Fruit fly (Drosophila melanogaster) whole organism, embryonic: Measurements from ENCODE around the gene Grip84.

Experiments
- Adf1 ChIP-seq: fragments of 200-800 bp; sonication (Bioruptor generic); IDR thresholded peaks from 2 replicates; pipeline ENCODE4 v1.3.6; 2022; ENCODE audit warnings: missing biosample characterization, missing genetic modification characterization
- Asciz ChIP-seq: fragments of 200-800 bp; sonication (Bioruptor generic); optimal IDR thresholded peaks from 2 replicates; lab custom pipeline; 2017; ENCODE audit warnings: missing biosample characterization, mild to moderate bottlenecking, missing genetic modification characterization, missing genetic modification reagents
- CG10274 ChIP-seq: fragments of 200-800 bp; sonication (Bioruptor generic); optimal IDR thresholded peaks from 3 replicates; lab custom pipeline; 2017; ENCODE audit warnings: missing biosample characterization, mild to moderate bottlenecking, missing genetic modification characterization
- CG10462 ChIP-seq: fragments of 200-800 bp; sonication (Bioruptor generic); optimal IDR thresholded peaks from 2 replicates; lab custom pipeline; 2016; ENCODE audit warnings: missing biosample characterization, missing genetic modification characterization
- CG11696 ChIP-seq: fragments of 200-800 bp; sonication (Bioruptor generic); IDR thresholded peaks from 2 replicates; pipeline ENCODE4 v1.3.6; 2022; ENCODE audit warnings: missing biosample characterization, missing genetic modification characterization
- CG13424 ChIP-seq: fragments of 200-800 bp; sonication (Bioruptor generic); optimal IDR thresholded peaks from 2 replicates; lab custom pipeline; 2019; ENCODE audit warnings: missing biosample characterization, mild to moderate bottlenecking, missing genetic modification characterization, moderate library complexity
- CG13775 ChIP-seq: fragments of 200-800 bp; sonication (Bioruptor generic); optimal IDR thresholded peaks from 3 replicates; lab custom pipeline; 2017; ENCODE audit warnings: missing biosample characterization, mild to moderate bottlenecking, missing genetic modification characterization
- CG14014 ChIP-seq: fragments of 200-800 bp; sonication (Bioruptor generic); IDR thresholded peaks from 2 replicates; pipeline ENCODE4 v1.3.6; 2022; ENCODE audit warnings: missing biosample characterization, missing genetic modification characterization
- CG14710 ChIP-seq: fragments of 200-800 bp; sonication (Bioruptor generic); optimal IDR thresholded peaks from 3 replicates; lab custom pipeline; 2019; ENCODE audit warnings: missing biosample characterization, mild to moderate bottlenecking, missing genetic modification characterization, moderate library complexity
- CG15011 ChIP-seq: fragments of 200-800 bp; sonication (Bioruptor generic); optimal IDR thresholded peaks from 3 replicates; lab custom pipeline; 2018; ENCODE audit warnings: missing biosample characterization, mild to moderate bottlenecking, missing genetic modification characterization
- CG17328 ChIP-seq: fragments of 200-800 bp; sonication (Bioruptor generic); IDR thresholded peaks from 2 replicates; pipeline ENCODE4 v1.3.6; 2022; ENCODE audit warnings: missing biosample characterization, missing genetic modification characterization
- CG1792 ChIP-seq: fragments of 200-800 bp; sonication (Bioruptor generic); optimal IDR thresholded peaks from 2 replicates; lab custom pipeline; 2016; ENCODE audit warnings: missing biosample characterization, missing genetic modification characterization
- CG18476 ChIP-seq: fragments of 200-800 bp; sonication (Bioruptor generic); optimal IDR thresholded peaks from 2 replicates; lab custom pipeline; 2016; ENCODE audit warnings: missing biosample characterization, mild to moderate bottlenecking, missing genetic modification characterization
- CG2875 ChIP-seq: fragments of 200-800 bp; sonication (Bioruptor generic); optimal IDR thresholded peaks from 2 replicates; lab custom pipeline; 2017; ENCODE audit warnings: missing biosample characterization, mild to moderate bottlenecking, missing genetic modification characterization, missing genetic modification reagents
- CG32772 ChIP-seq: fragments of 200-800 bp; sonication (Bioruptor generic); IDR thresholded peaks from 2 replicates; pipeline ENCODE4 v1.3.6; 2022; ENCODE audit warnings: missing biosample characterization, missing genetic modification characterization
- CG34376 ChIP-seq: fragments of 200-800 bp; sonication (Bioruptor generic); optimal IDR thresholded peaks from 2 replicates; lab custom pipeline; 2018; ENCODE audit warnings: missing biosample characterization, mild to moderate bottlenecking, missing genetic modification characterization
- CG4404 ChIP-seq: fragments of 200-800 bp; sonication (Bioruptor generic); IDR thresholded peaks from 2 replicates; pipeline ENCODE4 v1.3.6; 2022; ENCODE audit warnings: missing biosample characterization, missing genetic modification characterization
- CG7357 ChIP-seq: fragments of 200-800 bp; sonication (Bioruptor generic); IDR thresholded peaks from 3 replicates; pipeline ENCODE4 v1.3.6; 2022; ENCODE audit warnings: missing biosample characterization, missing genetic modification characterization
- CG8359 ChIP-seq: fragments of 200-800 bp; sonication (Bioruptor generic); optimal IDR thresholded peaks from 2 replicates; lab custom pipeline; 2017; ENCODE audit warnings: missing biosample characterization, mild to moderate bottlenecking, missing genetic modification characterization, borderline replicate concordance
- D ChIP-seq, 2 experiments: fragments of 200-800 bp in 1 of 2; fragments of >200 bp in 1 of 2; sonication (Bioruptor generic) in 1 of 2; optimal IDR thresholded peaks; 2 replicates in 1 of 2; 3 replicates in 1 of 2; lab custom pipeline; 2017; ENCODE audit warnings: mild to moderate bottlenecking in 1 of 2, missing biosample characterization in 1 of 2, missing genetic modification characterization in 1 of 2, missing genetic modification reagents in 1 of 2
- E2f2 ChIP-seq: fragments of 200-800 bp; sonication (Bioruptor generic); IDR thresholded peaks from 2 replicates; pipeline ENCODE4 v1.3.6; 2022; ENCODE audit warnings: missing biosample characterization, missing genetic modification characterization
- HmgZ ChIP-seq: fragments of 200-800 bp; sonication (Bioruptor generic); optimal IDR thresholded peaks from 2 replicates; lab custom pipeline; 2018; ENCODE audit warnings: missing biosample characterization, mild to moderate bottlenecking, missing genetic modification characterization
- Hmx ChIP-seq: fragments of 200-800 bp; sonication (Bioruptor generic); optimal IDR thresholded peaks from 2 replicates; lab custom pipeline; 2016; ENCODE audit warnings: missing biosample characterization, missing genetic modification characterization
- Hr51 ChIP-seq, 2 experiments: fragments of 200-800 bp; sonication (Bioruptor generic); optimal IDR thresholded peaks; 2 replicates in 1 of 2; 3 replicates in 1 of 2; lab custom pipeline; 2016 to 2018; ENCODE audit warnings: missing biosample characterization in 2 of 2, missing genetic modification characterization in 2 of 2, mild to moderate bottlenecking in 1 of 2, moderate library complexity in 1 of 2
- MTF-1 ChIP-seq: fragments of 200-800 bp; sonication (Bioruptor generic); optimal IDR thresholded peaks from 2 replicates; lab custom pipeline; 2018; ENCODE audit warnings: missing biosample characterization, mild to moderate bottlenecking, missing genetic modification characterization, borderline replicate concordance
- Rfx ChIP-seq: fragments of 200-800 bp; sonication (Bioruptor generic); IDR thresholded peaks from 2 replicates; pipeline ENCODE4 v1.3.6; 2022; ENCODE audit warnings: missing biosample characterization, missing genetic modification characterization
- Rx ChIP-seq: fragments of 200-800 bp; sonication (Bioruptor generic); IDR thresholded peaks from 2 replicates; pipeline ENCODE4 v1.3.6; 2022; ENCODE audit warnings: missing biosample characterization, missing genetic modification characterization
- Six4 ChIP-seq: fragments of 200-800 bp; sonication (Bioruptor generic); optimal IDR thresholded peaks from 2 replicates; lab custom pipeline; 2016; ENCODE audit warnings: missing biosample characterization, missing genetic modification characterization
- Ssrp ChIP-seq: fragments of 200-800 bp; sonication (Bioruptor generic); optimal IDR thresholded peaks from 2 replicates; lab custom pipeline; 2018; ENCODE audit warnings: missing biosample characterization, mild to moderate bottlenecking, missing genetic modification characterization, moderate library complexity
- Stat92E ChIP-seq, 3 experiments: fragments of >200 bp in 2 of 3; fragments of 200-800 bp in 1 of 3; sonication (Bioruptor generic) in 1 of 3; optimal IDR thresholded peaks; 2 replicates each; lab custom pipeline; 2017 to 2019; ENCODE audit warnings: missing biosample characterization in 3 of 3, missing genetic modification characterization in 3 of 3, mild to moderate bottlenecking in 1 of 3, moderate library complexity in 1 of 3
- crp ChIP-seq, 2 experiments: fragments of 200-800 bp; sonication (Bioruptor generic); optimal IDR thresholded peaks; 2 replicates in 1 of 2; 3 replicates in 1 of 2; lab custom pipeline; 2017; ENCODE audit warnings: missing biosample characterization in 2 of 2, missing genetic modification characterization in 2 of 2, mild to moderate bottlenecking in 1 of 2, moderate library complexity in 1 of 2
- ems ChIP-seq: fragments of 200-800 bp; sonication (Bioruptor generic); optimal IDR thresholded peaks from 3 replicates; lab custom pipeline; 2016; ENCODE audit warnings: missing biosample characterization, missing genetic modification characterization
- fd96Cb ChIP-seq: fragments of 200-800 bp; sonication (Bioruptor generic); optimal IDR thresholded peaks from 2 replicates; lab custom pipeline; 2018; ENCODE audit warnings: missing biosample characterization, mild to moderate bottlenecking, missing genetic modification characterization, moderate library complexity
- gro ChIP-seq: fragments of 200-800 bp; sonication (Bioruptor generic); optimal IDR thresholded peaks from 2 replicates; lab custom pipeline; 2016; ENCODE audit warnings: missing biosample characterization, missing genetic modification characterization
- hb ChIP-seq: fragments of 200-800 bp; sonication (Bioruptor generic); IDR thresholded peaks from 3 replicates; pipeline ENCODE4 v1.3.6; 2022; ENCODE audit warnings: missing biosample characterization, missing genetic modification characterization; ENCODE audit not compliant: partially characterized antibody
- her ChIP-seq: fragments of 200-800 bp; sonication (Bioruptor generic); optimal IDR thresholded peaks from 2 replicates; lab custom pipeline; 2016; ENCODE audit warnings: missing biosample characterization, missing genetic modification characterization
- hth ChIP-seq: fragments of >200 bp; optimal IDR thresholded peaks from 2 replicates; lab custom pipeline; 2017; ENCODE audit warnings: inconsistent platforms
- kni ChIP-seq: fragments of 200-800 bp; sonication (Bioruptor generic); optimal IDR thresholded peaks from 3 replicates; lab custom pipeline; 2017; ENCODE audit warnings: mild to moderate bottlenecking, missing biosample characterization, missing genetic modification reagents, missing genetic modification characterization
- lov ChIP-seq, 2 experiments: fragments of 200-800 bp in 1 of 2; fragments of >200 bp in 1 of 2; sonication (Bioruptor generic) in 1 of 2; IDR thresholded peaks in 1 of 2; optimal IDR thresholded peaks in 1 of 2; 2 replicates in 1 of 2; 3 replicates in 1 of 2; pipeline versions ENCODE4 v1.3.6 to Lab custom; 2017 to 2022; ENCODE audit warnings: missing biosample characterization in 1 of 2, missing genetic modification characterization in 1 of 2
- maf-S ChIP-seq: fragments of 200-800 bp; sonication (Bioruptor generic); optimal IDR thresholded peaks from 2 replicates; lab custom pipeline; 2016; ENCODE audit warnings: missing biosample characterization, missing genetic modification characterization
- pzg ChIP-seq: fragments of 200-800 bp; sonication (Bioruptor generic); optimal IDR thresholded peaks from 3 replicates; lab custom pipeline; 2018; ENCODE audit warnings: missing biosample characterization, mild to moderate bottlenecking, missing genetic modification characterization, moderate library complexity
- sim ChIP-seq: fragments of 200-800 bp; sonication (Bioruptor generic); IDR thresholded peaks from 2 replicates; pipeline ENCODE4 v1.3.6; 2022; ENCODE audit warnings: missing biosample characterization, missing genetic modification characterization
- slp2 ChIP-seq: fragments of 200-800 bp; sonication (Bioruptor generic); optimal IDR thresholded peaks from 2 replicates; lab custom pipeline; 2016; ENCODE audit warnings: missing biosample characterization, missing genetic modification characterization
- tap ChIP-seq: fragments of 200-800 bp; optimal IDR thresholded peaks from 3 replicates; lab custom pipeline; 2019; ENCODE audit warnings: missing biosample characterization, mild to moderate bottlenecking, missing genetic modification characterization, moderate library complexity
- tio ChIP-seq: fragments of 200-800 bp; sonication (Bioruptor generic); optimal IDR thresholded peaks from 2 replicates; lab custom pipeline; 2017; ENCODE audit warnings: missing biosample characterization, missing genetic modification characterization, inconsistent platforms
- wek ChIP-seq: fragments of 200-800 bp; sonication (Bioruptor generic); optimal IDR thresholded peaks from 3 replicates; lab custom pipeline; 2018; ENCODE audit warnings: missing biosample characterization, mild to moderate bottlenecking, missing genetic modification characterization, moderate library complexity
- zfh1 ChIP-seq: fragments of 200-800 bp; sonication (Bioruptor generic); IDR thresholded peaks from 3 replicates; pipeline ENCODE4 v1.3.6; 2022; ENCODE audit warnings: missing biosample characterization, missing genetic modification characterization

Grip84 gene

dm6 chrX:19597684-19598363, 32.3 kb upstream of the Grip84 start, which contains the start of gene RpS10b (continued):
- TF ChIP-seq CG32772 (GFP tag; lab: Robert Waterston, UW): peak; percentile 69; the same call in 1 of the 2 replicates
- peak; percentile 93 for TF ChIP-seq CG14710
- TF ChIP-seq Hr51 (GFP tag; optimal IDR thresholded peaks at IDR 0.05; lab: Kevin White, UChicago): peak; percentile 78
- peak; percentile 93 for TF ChIP-seq hb (GFP tag; lab: Robert Waterston, UW)
- TF ChIP-seq Rx (GFP tag; lab: Robert Waterston, UW): peak; percentile 81
- peak; percentile 60 for TF ChIP-seq CG13424
- TF ChIP-seq D (optimal IDR thresholded peaks at IDR 0.05; lab: Kevin White, UChicago): peak; percentile 56
- peak; percentile 90 for TF ChIP-seq D (GFP tag; optimal IDR thresholded peaks at IDR 0.05; lab: Kevin White, UChicago)
- TF ChIP-seq slp2: peak; percentile 91
- peak; percentile 84 for TF ChIP-seq her
- TF ChIP-seq CG15011 (GFP tag; lab: Kevin White, UChicago): peak; percentile 95
- peak; percentile 68 for TF ChIP-seq E2f2 (GFP tag; lab: Robert Waterston, UW)
- peak; percentile 89 for TF ChIP-seq CG1792 (GFP tag; lab: Kevin White, UChicago)
- peak; percentile 57; the same call in 1 of the 3 replicates for TF ChIP-seq CG7357 (GFP tag; lab: Robert Waterston, UW)
- TF ChIP-seq Stat92E (GFP tag; optimal IDR thresholded peaks at IDR 0.05; lab: Kevin White, UChicago): peak in 1 of 3 experiments; percentile 48
- peak; percentile 86 for TF ChIP-seq zfh1 (GFP tag; lab: Robert Waterston, UW)
- TF ChIP-seq crp (GFP tag; optimal IDR thresholded peaks at IDR 0.05; lab: Kevin White, UChicago): peak in 1 of 2 experiments; percentile 63
- TF ChIP-seq pzg (GFP tag; lab: Kevin White, UChicago): peak; percentile 82
- peak; percentile 60 for TF ChIP-seq tap (tag; lab: Kevin White, UChicago)
- peak; percentile 80 for TF ChIP-seq Rfx
- TF ChIP-seq maf-S: peak; percentile 74
- peak; percentile 89 for TF ChIP-seq CG17328 (GFP tag; lab: Robert Waterston, UW)
- peak; percentile 89 for TF ChIP-seq CG10274 (GFP tag; lab: Kevin White, UChicago)
- TF ChIP-seq hth (lab: Kevin White, UChicago): no peak
- peak; percentile 99 for TF ChIP-seq CG34376
- TF ChIP-seq wek (GFP tag; lab: Kevin White, UChicago): peak; percentile 94
- peak; percentile 54 for TF ChIP-seq CG10462
- peak; percentile 97 for TF ChIP-seq CG13775 (GFP tag; lab: Kevin White, UChicago)
- TF ChIP-seq sim (GFP tag; lab: Robert Waterston, UW): peak; percentile 80
- peak; percentile 70 for TF ChIP-seq CG18476 (GFP tag; lab: Kevin White, UChicago)
- TF ChIP-seq ems (GFP tag; lab: Kevin White, UChicago): peak; percentile 81
- no peak for TF ChIP-seq Hmx (GFP tag; lab: Kevin White, UChicago)
- TF ChIP-seq CG4404 (GFP tag; lab: Robert Waterston, UW): 0 out of 2 replicates have a peak, but pooled peaks have one; percentile 39
- no peak for TF ChIP-seq lov (optimal IDR thresholded peaks at IDR 0.05; lab: Kevin White, UChicago)
- peak; percentile 89 for TF ChIP-seq lov (GFP tag; IDR thresholded peaks at IDR 0.05; lab: Robert Waterston, UW)
- TF ChIP-seq CG11696 (GFP tag; lab: Robert Waterston, UW): peak; percentile 62; the same call in 1 of the 2 replicates
- peak; percentile 81 for TF ChIP-seq HmgZ (tag; lab: Kevin White, UChicago)
- peak; percentile 94 for TF ChIP-seq Asciz (GFP tag; lab: Kevin White, UChicago)
- TF ChIP-seq Six4: peak; percentile 74
- peak; percentile 55 for TF ChIP-seq Ssrp
- peak; percentile 96 for TF ChIP-seq kni
- peak; percentile 66; the same call in 1 of the 2 replicates for TF ChIP-seq CG14014 (GFP tag; lab: Robert Waterston, UW)
- TF ChIP-seq fd96Cb (tag; lab: Kevin White, UChicago): peak; percentile 56
- TF ChIP-seq Adf1 (GFP tag; lab: Robert Waterston, UW): peak; percentile 32; the same call in 1 of the 2 replicates
- TF ChIP-seq CG2875 (GFP tag; lab: Kevin White, UChicago): peak; percentile 91
- peak; percentile 62 for TF ChIP-seq tio
- TF ChIP-seq MTF-1: peak; percentile 97
- TF ChIP-seq gro (GFP tag; lab: Kevin White, UChicago): peak; percentile 91
- peak; percentile 85 for TF ChIP-seq CG8359 (GFP tag; lab: Kevin White, UChicago)
